Worm (Caenorhabditis elegans) whole organism, young adult: ENCODE measurements around the gene F13B12.1.

Experiments used
- ama-1 ChIP-seq, 3 experiments: fragments of 150-350 bp in 1 of 3; sonication (generic microtip) in 2 of 3; optimal IDR thresholded peaks; 2 replicates each; lab custom pipeline; 2014 to 2018; ENCODE audit warnings: missing biosample characterization in 2 of 3, missing genetic modification characterization in 2 of 3, missing genetic modification reagents in 2 of 3
- him-1 ChIP-seq: sonication (generic microtip); optimal IDR thresholded peaks from 2 replicates; lab custom pipeline; 2016; ENCODE audit warnings: missing genotype, missing genetic modification reagents, missing genetic modification characterization, missing compliant biosample characterization
- hmg-20 ChIP-seq: fragments of 200-800 bp; sonication (Bioruptor generic); IDR thresholded peaks from 2 replicates; pipeline ENCODE4 v1.3.6; 2022; ENCODE audit warnings: missing genetic modification reagents, missing genetic modification characterization, missing compliant biosample characterization
- pha-4 ChIP-seq: fragments of 150-350 bp; sonication (generic microtip); optimal IDR thresholded peaks from 2 replicates; lab custom pipeline; 2014; ENCODE audit warnings: missing biosample characterization, missing genetic modification reagents, missing genetic modification characterization
- repo-1 ChIP-seq: sonication (generic microtip); optimal IDR thresholded peaks from 2 replicates; lab custom pipeline; 2017; ENCODE audit warnings: mild to moderate bottlenecking, missing genetic modification characterization, missing compliant biosample characterization

DNA sequence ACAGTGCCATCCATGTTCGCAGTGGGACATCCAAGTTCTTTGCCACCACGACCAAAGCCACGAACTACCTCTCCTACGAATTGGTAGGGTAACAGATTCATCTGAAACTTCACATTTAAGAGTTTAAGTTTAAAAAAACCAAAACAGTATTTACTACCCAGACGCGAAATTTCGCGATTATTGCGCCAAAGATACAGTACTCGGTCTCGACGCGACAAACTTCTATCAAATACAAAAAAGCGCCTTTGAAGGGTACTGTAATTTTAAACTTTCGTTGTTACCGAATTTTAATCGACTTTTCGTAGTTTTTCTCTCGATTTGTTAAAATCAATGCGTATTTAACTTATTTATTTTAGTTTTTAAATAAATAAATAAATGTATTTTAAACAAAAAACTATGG, 15.1 kb downstream of the F13B12.1 start, which contains the start of gene rfk-1:
- TF ChIP-seq pha-4 (tag; lab: Kevin White, UChicago) = no peak
- no peak for TF ChIP-seq hmg-20 (GFP tag; lab: Robert Waterston, UW)
- no peak for TF ChIP-seq him-1 (tag; lab: Kevin White, UChicago)
- no peak for TF ChIP-seq ama-1 (optimal IDR thresholded peaks at IDR 0.05; lab: Kevin White, UChicago)
- TF ChIP-seq ama-1 (GFP tag; optimal IDR thresholded peaks at IDR 0.05; lab: Kevin White, UChicago) = no peak
- TF ChIP-seq repo-1 (tag; lab: Kevin White, UChicago) = no peak
